Worm (Caenorhabditis elegans) whole organism, young adult: Measurements from ENCODE around the gene F01D5.6.

Source experiments
- B0035.1 ChIP-seq: sonication (generic microtip); optimal IDR thresholded peaks from 2 replicates; lab custom pipeline; 2016; ENCODE audit warnings: missing genetic modification characterization, mild to moderate bottlenecking, missing compliant biosample characterization, missing genotype, missing genetic modification reagents
- C17E4.6 ChIP-seq: fragments of 200-800 bp; sonication (Bioruptor generic); IDR thresholded peaks from 2 replicates; pipeline ENCODE4 v1.3.6; 2022; ENCODE audit warnings: missing genetic modification reagents, missing genetic modification characterization, missing compliant biosample characterization
- D2030.7 ChIP-seq: fragments of 200-800 bp; sonication (Bioruptor generic); IDR thresholded peaks from 2 replicates; pipeline ENCODE4 v1.3.6; 2022; ENCODE audit warnings: missing genetic modification reagents, missing genetic modification characterization, missing compliant biosample characterization
- F10E7.11 ChIP-seq: sonication (generic microtip); optimal IDR thresholded peaks from 2 replicates; lab custom pipeline; 2017; ENCODE audit warnings: mild to moderate bottlenecking, missing genetic modification characterization, moderate library complexity, missing compliant biosample characterization
- F33H1.4 ChIP-seq: fragments of 200-800 bp; sonication (Bioruptor generic); IDR thresholded peaks from 2 replicates; pipeline ENCODE4 v1.3.6; 2022; ENCODE audit warnings: missing genetic modification reagents, missing genetic modification characterization, missing compliant biosample characterization
- F37B4.10 ChIP-seq: fragments of 200-800 bp; sonication (Bioruptor generic); IDR thresholded peaks from 2 replicates; pipeline ENCODE4 v1.3.6; 2022; ENCODE audit warnings: missing genetic modification characterization, missing compliant biosample characterization
- F52B5.7 ChIP-seq: sonication (generic microtip); optimal IDR thresholded peaks from 2 replicates; lab custom pipeline; 2016; ENCODE audit warnings: mild to moderate bottlenecking, missing genetic modification characterization, missing compliant biosample characterization
- K11D2.4 ChIP-seq: fragments of 200-800 bp; sonication (Bioruptor generic); IDR thresholded peaks from 2 replicates; pipeline ENCODE4 v1.3.6; 2022; ENCODE audit warnings: missing genetic modification reagents, missing genetic modification characterization, missing compliant biosample characterization
- T26A5.8 ChIP-seq: sonication (generic microtip); optimal IDR thresholded peaks from 2 replicates; lab custom pipeline; 2016; ENCODE audit warnings: missing genetic modification characterization, missing compliant biosample characterization
- Y79H2A.3 ChIP-seq: fragments of 200-800 bp; sonication (Bioruptor generic); conservative IDR thresholded peaks from 2 replicates; pipeline ENCODE4 v1.3.6; 2022; ENCODE audit warnings: missing genetic modification reagents, missing genetic modification characterization, missing compliant biosample characterization
- ama-1 ChIP-seq, 3 experiments: fragments of 150-350 bp in 1 of 3; sonication (generic microtip) in 2 of 3; optimal IDR thresholded peaks; 2 replicates each; lab custom pipeline; 2014 to 2018; ENCODE audit warnings: missing biosample characterization in 2 of 3, missing genetic modification characterization in 2 of 3, missing genetic modification reagents in 2 of 3
- atf-7 ChIP-seq: sonication (generic microtip); optimal IDR thresholded peaks from 2 replicates; lab custom pipeline; 2017; ENCODE audit warnings: mild to moderate bottlenecking, missing genetic modification characterization, missing compliant biosample characterization
- attf-3 ChIP-seq: fragments of 200-800 bp; sonication (Bioruptor generic); conservative IDR thresholded peaks from 2 replicates; pipeline ENCODE4 v1.3.6; 2022; ENCODE audit warnings: missing genetic modification reagents, missing genetic modification characterization, missing compliant biosample characterization
- attf-5 ChIP-seq: fragments of 200-800 bp; sonication (Bioruptor generic); optimal IDR thresholded peaks from 2 replicates; lab custom pipeline; 2018; ENCODE audit warnings: mild to moderate bottlenecking, missing genetic modification characterization, missing compliant biosample characterization
- attf-6 ChIP-seq: fragments of 200-800 bp; sonication (Bioruptor generic); IDR thresholded peaks from 2 replicates; pipeline ENCODE4 v1.3.6; 2022; ENCODE audit warnings: missing genetic modification reagents, missing genetic modification characterization, missing compliant biosample characterization
- bed-1 ChIP-seq: fragments of 200-800 bp; sonication (Bioruptor generic); IDR thresholded peaks from 2 replicates; pipeline ENCODE4 v1.3.6; 2022; ENCODE audit warnings: missing genetic modification reagents, missing genetic modification characterization, missing compliant biosample characterization
- cebp-2 ChIP-seq: fragments of 200-800 bp; sonication (Bioruptor generic); IDR thresholded peaks from 2 replicates; pipeline ENCODE4 v1.3.6; 2022; ENCODE audit warnings: missing genetic modification characterization, missing compliant biosample characterization
- ceh-27 ChIP-seq: fragments of 200-800 bp; sonication (Bioruptor generic); optimal IDR thresholded peaks from 2 replicates; lab custom pipeline; 2018; ENCODE audit warnings: mild to moderate bottlenecking, missing genetic modification characterization, moderate library complexity, missing compliant biosample characterization
- ceh-58 ChIP-seq: fragments of 200-800 bp; sonication (Bioruptor generic); IDR thresholded peaks from 2 replicates; pipeline ENCODE4 v1.3.6; 2022; ENCODE audit warnings: missing genetic modification characterization, missing compliant biosample characterization
- egl-18 ChIP-seq: fragments of 200-800 bp; sonication (Bioruptor generic); IDR thresholded peaks from 2 replicates; pipeline ENCODE4 v1.3.6; 2022; ENCODE audit warnings: missing genetic modification reagents, missing genetic modification characterization, missing compliant biosample characterization
- egl-44 ChIP-seq: fragments of 200-800 bp; sonication (Bioruptor generic); IDR thresholded peaks from 2 replicates; pipeline ENCODE4 v1.3.6; 2022; ENCODE audit warnings: missing genetic modification reagents, missing genetic modification characterization, missing compliant biosample characterization
- egrh-3 ChIP-seq: fragments of 200-800 bp; sonication (Bioruptor generic); IDR thresholded peaks from 2 replicates; pipeline ENCODE4 v1.3.6; 2022; ENCODE audit warnings: missing genetic modification reagents, missing genetic modification characterization, missing compliant biosample characterization
- ekl-4 ChIP-seq: fragments of 200-800 bp; sonication (Bioruptor generic); IDR thresholded peaks from 2 replicates; pipeline ENCODE4 v1.3.6; 2022; ENCODE audit warnings: missing genetic modification reagents, missing genetic modification characterization, missing compliant biosample characterization
- ets-4 ChIP-seq: fragments of 200-800 bp; sonication (Bioruptor generic); optimal IDR thresholded peaks from 2 replicates; lab custom pipeline; 2018; ENCODE audit warnings: mild to moderate bottlenecking, missing genetic modification characterization, missing compliant biosample characterization
- hlh-12 ChIP-seq: sonication (generic microtip); optimal IDR thresholded peaks from 2 replicates; lab custom pipeline; 2016; ENCODE audit warnings: missing genetic modification characterization, missing compliant biosample characterization
- hsf-1 ChIP-seq: fragments of 200-800 bp; sonication (Bioruptor generic); IDR thresholded peaks from 2 replicates; pipeline ENCODE4 v1.3.6; 2022; ENCODE audit warnings: missing genetic modification reagents, missing genetic modification characterization, missing compliant biosample characterization
- lag-1 ChIP-seq: fragments of 200-800 bp; sonication (Bioruptor generic); IDR thresholded peaks from 2 replicates; pipeline ENCODE4 v1.3.6; 2022; ENCODE audit warnings: missing genetic modification reagents, missing genetic modification characterization, missing compliant biosample characterization
- let-526 ChIP-seq: fragments of 200-800 bp; sonication (Bioruptor generic); IDR thresholded peaks from 2 replicates; pipeline ENCODE4 v1.3.6; 2022; ENCODE audit warnings: missing genetic modification reagents, missing genetic modification characterization, missing compliant biosample characterization
- lin-26 ChIP-seq: fragments of 200-800 bp; sonication (Bioruptor generic); IDR thresholded peaks from 2 replicates; pipeline ENCODE4 v1.3.6; 2022; ENCODE audit warnings: missing genetic modification reagents, missing genetic modification characterization, missing compliant biosample characterization
- lin-40 ChIP-seq: sonication (generic microtip); optimal IDR thresholded peaks from 2 replicates; lab custom pipeline; 2016; ENCODE audit warnings: missing genetic modification characterization, mild to moderate bottlenecking, missing compliant biosample characterization, missing genotype, missing genetic modification reagents
- lin-54 ChIP-seq: fragments of 200-800 bp; sonication (Bioruptor generic); optimal IDR thresholded peaks from 2 replicates; lab custom pipeline; 2018; ENCODE audit warnings: mild to moderate bottlenecking, missing genetic modification characterization, missing compliant biosample characterization
- madf-3 ChIP-seq: fragments of 200-800 bp; sonication (Bioruptor generic); IDR thresholded peaks from 2 replicates; pipeline ENCODE4 v1.3.6; 2022; ENCODE audit warnings: missing genetic modification reagents, missing genetic modification characterization, missing compliant biosample characterization
- madf-6 ChIP-seq: fragments of 200-800 bp; sonication (Bioruptor generic); IDR thresholded peaks from 2 replicates; pipeline ENCODE4 v1.3.6; 2022; ENCODE audit warnings: missing genetic modification reagents, missing genetic modification characterization, missing compliant biosample characterization
- mcd-1 ChIP-seq: fragments of 200-800 bp; sonication (Bioruptor generic); IDR thresholded peaks from 2 replicates; pipeline ENCODE4 v1.3.6; 2022; ENCODE audit warnings: missing genetic modification reagents, missing genetic modification characterization, missing compliant biosample characterization
- nfyb-1 ChIP-seq: fragments of 200-800 bp; sonication (Bioruptor generic); IDR thresholded peaks from 2 replicates; pipeline ENCODE4 v1.3.6; 2022; ENCODE audit warnings: missing genetic modification reagents, missing genetic modification characterization, missing compliant biosample characterization
- nhr-120 ChIP-seq: fragments of 200-800 bp; sonication (Bioruptor generic); IDR thresholded peaks from 2 replicates; pipeline ENCODE4 v1.3.6; 2022; ENCODE audit warnings: missing genetic modification characterization, missing compliant biosample characterization
- rcor-1 ChIP-seq: fragments of 200-800 bp; sonication (Bioruptor generic); IDR thresholded peaks from 2 replicates; pipeline ENCODE4 v1.3.6; 2022; ENCODE audit warnings: missing genetic modification reagents, missing genetic modification characterization, missing compliant biosample characterization
- sea-2 ChIP-seq: fragments of 200-800 bp; sonication (Bioruptor generic); IDR thresholded peaks from 2 replicates; pipeline ENCODE4 v1.3.6; 2022; ENCODE audit warnings: missing genetic modification characterization, missing compliant biosample characterization
- sptf-2 ChIP-seq: fragments of 200-800 bp; sonication (Bioruptor generic); optimal IDR thresholded peaks from 2 replicates; lab custom pipeline; 2018; ENCODE audit warnings: mild to moderate bottlenecking, missing genetic modification characterization, missing compliant biosample characterization
- tlf-1 ChIP-seq: fragments of 200-800 bp; sonication (Bioruptor generic); optimal IDR thresholded peaks from 2 replicates; lab custom pipeline; 2018; ENCODE audit warnings: mild to moderate bottlenecking, missing genetic modification characterization, missing compliant biosample characterization
- zfh-2 ChIP-seq: fragments of 200-800 bp; sonication (Bioruptor generic); conservative IDR thresholded peaks from 2 replicates; pipeline ENCODE4 v1.3.6; 2022; ENCODE audit warnings: missing genetic modification reagents, missing genetic modification characterization, missing compliant biosample characterization
- ztf-25 ChIP-seq: fragments of 200-800 bp; sonication (Bioruptor generic); IDR thresholded peaks from 2 replicates; pipeline ENCODE4 v1.3.6; 2022; ENCODE audit warnings: missing genetic modification reagents, missing genetic modification characterization, missing compliant biosample characterization
- ztf-26 ChIP-seq: sonication (generic microtip); optimal IDR thresholded peaks from 2 replicates; lab custom pipeline; 2017; ENCODE audit warnings: missing genetic modification characterization, missing compliant biosample characterization
- ztf-6 ChIP-seq: fragments of 200-800 bp; sonication (Bioruptor generic); IDR thresholded peaks from 2 replicates; pipeline ENCODE4 v1.3.6; 2022; ENCODE audit warnings: missing genetic modification reagents, missing genetic modification characterization, missing compliant biosample characterization

F01D5.6 gene

ce11 chrII:14018192-14018591, 11.9 kb downstream of the F01D5.6 start (continued):
- TF ChIP-seq K11D2.4 (GFP tag; lab: Robert Waterston, UW) (peak; percentile 74; the same call in 1 of the 2 replicates), C17E4.6 (peak; percentile 74; the same call in 1 of the 2 replicates), bed-1 (GFP tag; lab: Robert Waterston, UW) (no peak), tlf-1 (GFP tag; lab: Kevin White, UChicago) (peak; percentile 89), atf-7 (tag; lab: Kevin White, UChicago) (peak; percentile 78), madf-3 (GFP tag; lab: Robert Waterston, UW) (peak; percentile 37; the same call in 1 of the 2 replicates), hlh-12 (peak; percentile 5)
- TF ChIP-seq, all 124 proteins: peak for 88

ce11 chrII:14018887-14019286, 12.6 kb downstream of the F01D5.6 start:
- TF ChIP-seq ztf-26 (tag; lab: Kevin White, UChicago) = no peak
- no peak for TF ChIP-seq hlh-12
- TF ChIP-seq lin-54 (GFP tag; lab: Kevin White, UChicago) = no peak
- TF ChIP-seq T26A5.8 (tag; lab: Kevin White, UChicago) = no peak
- no peak for TF ChIP-seq lin-40 (tag; lab: Kevin White, UChicago)
- TF ChIP-seq ceh-27 (GFP tag; lab: Kevin White, UChicago) = no peak
- no peak for TF ChIP-seq ceh-58 (GFP tag; lab: Robert Waterston, UW)
- TF ChIP-seq madf-6 (GFP tag; lab: Robert Waterston, UW) = no peak
- TF ChIP-seq attf-6 (GFP tag; lab: Robert Waterston, UW) = no peak
- no peak for TF ChIP-seq ama-1 (optimal IDR thresholded peaks at IDR 0.05; lab: Kevin White, UChicago)
- TF ChIP-seq ama-1 (GFP tag; optimal IDR thresholded peaks at IDR 0.05; lab: Kevin White, UChicago) = no peak
- TF ChIP-seq B0035.1 = no peak
- TF ChIP-seq C17E4.6 = no peak

- peak; percentile 45; the same call in 1 of the 2 replicates for TF ChIP-seq egl-44 (GFP tag; lab: Robert Waterston, UW)
- peak; percentile 72; the same call in 1 of the 2 replicates for TF ChIP-seq let-526 (GFP tag; lab: Robert Waterston, UW)
- peak; percentile 96 for TF ChIP-seq zfh-2 (GFP tag; lab: Robert Waterston, UW)
- 0 out of 2 replicates have a peak, but pooled peaks have one; percentile 61 for TF ChIP-seq egl-18
- peak; percentile 12; the same call in 1 of the 2 replicates for TF ChIP-seq ztf-6 (GFP tag; lab: Robert Waterston, UW)
- TF ChIP-seq egrh-3 (GFP tag; lab: Robert Waterston, UW) = peak; percentile 100
- 0 out of 2 replicates have a peak, but pooled peaks have one; percentile 83 for TF ChIP-seq F37B4.10 (GFP tag; lab: Robert Waterston, UW)
- peak; percentile 67 for TF ChIP-seq attf-3 (GFP tag; lab: Robert Waterston, UW)
- TF ChIP-seq nfyb-1 = 0 out of 2 replicates have a peak, but pooled peaks have one; percentile 27
- peak; percentile 61 for TF ChIP-seq mcd-1 (GFP tag; lab: Robert Waterston, UW)
- peak; percentile 40 for TF ChIP-seq sptf-2 (GFP tag; lab: Kevin White, UChicago)
- peak; percentile 56 for TF ChIP-seq ekl-4
- peak; percentile 18 for TF ChIP-seq F52B5.7 (tag; lab: Kevin White, UChicago)
- peak; percentile 92; the same call in 1 of the 2 replicates for TF ChIP-seq ceh-58 (GFP tag; lab: Robert Waterston, UW)
- TF ChIP-seq D2030.7 = peak; percentile 40; the same call in 1 of the 2 replicates
- 0 out of 2 replicates have a peak, but pooled peaks have one; percentile 30 for TF ChIP-seq attf-6 (GFP tag; lab: Robert Waterston, UW)
- TF ChIP-seq cebp-2 (GFP tag; lab: Robert Waterston, UW) = peak; percentile 88; the same call in 1 of the 2 replicates
- peak; percentile 2 for TF ChIP-seq F10E7.11 (tag; lab: Kevin White, UChicago)
- TF ChIP-seq Y79H2A.3 (GFP tag; lab: Robert Waterston, UW) = 0 out of 2 replicates have a peak, but pooled peaks have one; percentile 15
- 0 out of 2 replicates have a peak, but pooled peaks have one; percentile 43 for TF ChIP-seq lag-1 (GFP tag; lab: Robert Waterston, UW)
- peak; percentile 13 for TF ChIP-seq ets-4 (GFP tag; lab: Kevin White, UChicago)
- TF ChIP-seq K11D2.4 (GFP tag; lab: Robert Waterston, UW) = 0 out of 2 replicates have a peak, but pooled peaks have one; percentile 19
- peak; percentile 60; the same call in 1 of the 2 replicates for TF ChIP-seq hsf-1 (GFP tag; lab: Robert Waterston, UW)
- TF ChIP-seq sea-2 (GFP tag; lab: Robert Waterston, UW) = peak; percentile 68; the same call in 1 of the 2 replicates
- 0 out of 2 replicates have a peak, but pooled peaks have one; percentile 75 for TF ChIP-seq lin-26 (GFP tag; lab: Robert Waterston, UW)
- TF ChIP-seq rcor-1 (GFP tag; lab: Robert Waterston, UW) = peak; percentile 8; the same call in 1 of the 2 replicates
- TF ChIP-seq F33H1.4 (GFP tag; lab: Robert Waterston, UW) = 0 out of 2 replicates have a peak, but pooled peaks have one; percentile 9
- TF ChIP-seq attf-5 (GFP tag; lab: Kevin White, UChicago) = peak; percentile 14
- TF ChIP-seq ztf-25 (GFP tag; lab: Robert Waterston, UW) = peak; percentile 81
- TF ChIP-seq nhr-120 = 0 out of 2 replicates have a peak, but pooled peaks have one; percentile 9
Measured at ce11 chrII:14019625-14020024, 13.3 kb downstream of the F01D5.6 start.
